Fruit fly (Drosophila melanogaster) whole organism, prepupa: Measurements from ENCODE around the gene Fum2.

Source experiments
- Blimp-1 ChIP-seq: fragments of 200-800 bp; sonication (Bioruptor generic); optimal IDR thresholded peaks from 3 replicates; lab custom pipeline; 2017; ENCODE audit warnings: missing biosample characterization, missing genetic modification characterization, mild to moderate bottlenecking, moderate library complexity, missing genetic modification reagents
- CG10631 ChIP-seq: fragments of 200-800 bp; sonication (Bioruptor generic); optimal IDR thresholded peaks from 2 replicates; lab custom pipeline; 2016; ENCODE audit warnings: missing biosample characterization, missing genetic modification characterization
- CG11294 ChIP-seq: fragments of 200-800 bp; sonication (Bioruptor generic); IDR thresholded peaks from 2 replicates; pipeline ENCODE4 v1.3.6; 2022; ENCODE audit warnings: missing biosample characterization, missing genetic modification characterization
- CG15336 ChIP-seq: fragments of 200-800 bp; sonication (Bioruptor generic); IDR thresholded peaks from 2 replicates; pipeline ENCODE4 v1.3.6; 2022; ENCODE audit warnings: missing biosample characterization, missing genetic modification characterization
- CG1621 ChIP-seq: fragments of 200-800 bp; sonication (Bioruptor generic); optimal IDR thresholded peaks from 3 replicates; lab custom pipeline; 2018; ENCODE audit warnings: missing biosample characterization, mild to moderate bottlenecking, missing genetic modification characterization
- CG3032 ChIP-seq: fragments of 200-800 bp; optimal IDR thresholded peaks from 2 replicates; lab custom pipeline; 2019; ENCODE audit warnings: missing biosample characterization, mild to moderate bottlenecking, missing genetic modification characterization, moderate library complexity
- CG32006 ChIP-seq: fragments of 200-800 bp; sonication (Bioruptor generic); optimal IDR thresholded peaks from 3 replicates; lab custom pipeline; 2017; ENCODE audit warnings: missing biosample characterization, mild to moderate bottlenecking, missing genetic modification characterization
- CG34406 ChIP-seq: fragments of 200-800 bp; sonication (Bioruptor generic); optimal IDR thresholded peaks from 3 replicates; lab custom pipeline; 2016; ENCODE audit warnings: missing biosample characterization, missing genetic modification characterization
- CG3919 ChIP-seq: fragments of 200-800 bp; sonication (Bioruptor generic); optimal IDR thresholded peaks from 3 replicates; lab custom pipeline; 2016; ENCODE audit warnings: missing biosample characterization, missing genetic modification characterization
- CG4318 ChIP-seq: fragments of 200-800 bp; sonication (Bioruptor generic); optimal IDR thresholded peaks from 3 replicates; lab custom pipeline; 2017; ENCODE audit warnings: missing biosample characterization, mild to moderate bottlenecking, missing genetic modification characterization
- CG6163 ChIP-seq: fragments of 200-800 bp; sonication (Bioruptor generic); IDR thresholded peaks from 3 replicates; pipeline ENCODE4 v1.3.6; 2022; ENCODE audit warnings: missing biosample characterization, missing genetic modification characterization
- CG6276 ChIP-seq: fragments of 200-800 bp; sonication (Bioruptor generic); optimal IDR thresholded peaks from 2 replicates; lab custom pipeline; 2017; ENCODE audit warnings: missing biosample characterization, mild to moderate bottlenecking, missing genetic modification characterization
- CG6792 ChIP-seq: fragments of 200-800 bp; sonication (Bioruptor generic); optimal IDR thresholded peaks from 3 replicates; lab custom pipeline; 2016; ENCODE audit warnings: missing biosample characterization, missing genetic modification characterization
- CG6808 ChIP-seq: fragments of 200-800 bp; sonication (Bioruptor generic); optimal IDR thresholded peaks from 3 replicates; lab custom pipeline; 2017; ENCODE audit warnings: missing biosample characterization, missing genetic modification characterization, mild to moderate bottlenecking, moderate library complexity, missing genetic modification reagents
- CG6854 ChIP-seq: fragments of 200-800 bp; sonication (Bioruptor generic); optimal IDR thresholded peaks from 2 replicates; lab custom pipeline; 2017; ENCODE audit warnings: missing biosample characterization, mild to moderate bottlenecking, missing genetic modification characterization
- CG7368 ChIP-seq: fragments of 200-800 bp; sonication (Bioruptor generic); optimal IDR thresholded peaks from 3 replicates; lab custom pipeline; 2016; ENCODE audit warnings: missing biosample characterization, missing genetic modification characterization
- CG8119 ChIP-seq: fragments of 200-800 bp; sonication (Bioruptor generic); IDR thresholded peaks from 3 replicates; pipeline ENCODE4 v1.3.6; 2022; ENCODE audit warnings: missing biosample characterization, missing genetic modification characterization
- CG8319 ChIP-seq: fragments of 200-800 bp; sonication (Bioruptor generic); optimal IDR thresholded peaks from 3 replicates; lab custom pipeline; 2016; ENCODE audit warnings: missing biosample characterization, missing genetic modification characterization
- CG9139 ChIP-seq: fragments of 200-800 bp; sonication (Bioruptor generic); optimal IDR thresholded peaks from 3 replicates; lab custom pipeline; 2017; ENCODE audit warnings: missing biosample characterization, mild to moderate bottlenecking, missing genetic modification characterization
- Eip75B ChIP-seq: fragments of 200-800 bp; sonication (Bioruptor generic); optimal IDR thresholded peaks from 3 replicates; lab custom pipeline; 2016; ENCODE audit warnings: missing biosample characterization, missing genetic modification characterization
- Eip78C ChIP-seq: fragments of 200-800 bp; sonication (Bioruptor generic); peaks from one replicate; lab custom pipeline; 2016; ENCODE audit warnings: missing biosample characterization, missing genetic modification characterization
- Ets96B ChIP-seq: fragments of 200-800 bp; optimal IDR thresholded peaks from 2 replicates; lab custom pipeline; 2019; ENCODE audit warnings: missing biosample characterization, mild to moderate bottlenecking, missing genetic modification characterization, moderate library complexity
- Gug ChIP-seq: fragments of 200-800 bp; sonication (Bioruptor generic); IDR thresholded peaks from 2 replicates; pipeline ENCODE4 v1.3.6; 2022; ENCODE audit warnings: missing biosample characterization, missing genetic modification characterization
- Hr39 ChIP-seq: fragments of 200-800 bp; sonication (Bioruptor generic); optimal IDR thresholded peaks from 2 replicates; lab custom pipeline; 2016; ENCODE audit warnings: missing biosample characterization, missing genetic modification characterization
- Hr4 ChIP-seq: fragments of 200-800 bp; sonication (Bioruptor generic); optimal IDR thresholded peaks from 3 replicates; lab custom pipeline; 2016; ENCODE audit warnings: missing biosample characterization, missing genetic modification characterization
- Lpt ChIP-seq: fragments of 200-800 bp; sonication (Bioruptor generic); optimal IDR thresholded peaks from 3 replicates; lab custom pipeline; 2016; ENCODE audit warnings: missing biosample characterization, missing genetic modification characterization
- Met ChIP-seq: fragments of 200-800 bp; sonication (Bioruptor generic); optimal IDR thresholded peaks from 3 replicates; lab custom pipeline; 2016; ENCODE audit warnings: missing biosample characterization, missing genetic modification characterization
- OdsH ChIP-seq: fragments of 200-800 bp; sonication (Bioruptor generic); optimal IDR thresholded peaks from 3 replicates; lab custom pipeline; 2016; ENCODE audit warnings: missing biosample characterization, missing genetic modification characterization
- Sox102F ChIP-seq: fragments of 200-800 bp; sonication (Bioruptor generic); optimal IDR thresholded peaks from 2 replicates; lab custom pipeline; 2016; ENCODE audit warnings: missing biosample characterization, mild to moderate bottlenecking, missing genetic modification characterization
- Sox14 ChIP-seq: fragments of 200-800 bp; sonication (Bioruptor generic); optimal IDR thresholded peaks from 3 replicates; lab custom pipeline; 2016; ENCODE audit warnings: missing biosample characterization, missing genetic modification characterization
- achi ChIP-seq: fragments of 200-800 bp; sonication (Bioruptor generic); optimal IDR thresholded peaks from 3 replicates; lab custom pipeline; 2016; ENCODE audit warnings: missing biosample characterization, missing genetic modification characterization
- acj6 ChIP-seq: fragments of 200-800 bp; sonication (Bioruptor generic); optimal IDR thresholded peaks from 3 replicates; lab custom pipeline; 2016; ENCODE audit warnings: missing biosample characterization, missing genetic modification characterization
- dsx ChIP-seq: fragments of 200-800 bp; optimal IDR thresholded peaks from 3 replicates; lab custom pipeline; 2019; ENCODE audit warnings: missing biosample characterization, mild to moderate bottlenecking, missing genetic modification characterization, moderate library complexity; ENCODE audit not compliant: poor library complexity, severe bottlenecking
- eg ChIP-seq: fragments of 200-800 bp; sonication (Bioruptor generic); IDR thresholded peaks from 3 replicates; pipeline ENCODE4 v1.3.6; 2022; ENCODE audit warnings: missing biosample characterization, missing genetic modification characterization
- esn ChIP-seq: fragments of 200-800 bp; sonication (Bioruptor generic); optimal IDR thresholded peaks from 2 replicates; lab custom pipeline; 2016; ENCODE audit warnings: missing biosample characterization, mild to moderate bottlenecking, missing genetic modification characterization, moderate library complexity
- fd85E ChIP-seq: fragments of 200-800 bp; sonication (Bioruptor generic); optimal IDR thresholded peaks from 3 replicates; lab custom pipeline; 2016; ENCODE audit warnings: missing biosample characterization, missing genetic modification characterization
- fkh ChIP-seq: fragments of 200-800 bp; sonication (Bioruptor generic); optimal IDR thresholded peaks from 3 replicates; lab custom pipeline; 2017; ENCODE audit warnings: missing biosample characterization, mild to moderate bottlenecking, missing genetic modification characterization, moderate library complexity
- net ChIP-seq: fragments of 200-800 bp; sonication (Bioruptor generic); optimal IDR thresholded peaks from 3 replicates; lab custom pipeline; 2016; ENCODE audit warnings: missing biosample characterization, missing genetic modification characterization
- pdm3 ChIP-seq: fragments of 200-800 bp; sonication (Bioruptor generic); optimal IDR thresholded peaks from 3 replicates; lab custom pipeline; 2016; ENCODE audit warnings: missing biosample characterization, missing genetic modification characterization
- salr ChIP-seq, 2 experiments: fragments of 200-800 bp; sonication (Bioruptor generic); optimal IDR thresholded peaks; 3 replicates each; lab custom pipeline; 2016 to 2018; ENCODE audit warnings: missing biosample characterization in 2 of 2, missing genetic modification characterization in 2 of 2, mild to moderate bottlenecking in 1 of 2
- ss ChIP-seq, 2 experiments: fragments of 200-800 bp; sonication (Bioruptor generic); optimal IDR thresholded peaks; 2 replicates in 1 of 2; 3 replicates in 1 of 2; lab custom pipeline; 2017 to 2018; ENCODE audit warnings: mild to moderate bottlenecking in 2 of 2, missing biosample characterization in 2 of 2, missing genetic modification characterization in 2 of 2, moderate library complexity in 1 of 2
- svp ChIP-seq: fragments of 200-800 bp; sonication (Bioruptor generic); peaks from one replicate; lab custom pipeline; 2016; ENCODE audit warnings: missing biosample characterization, missing genetic modification characterization
- topi ChIP-seq: fragments of 200-800 bp; sonication (Bioruptor generic); optimal IDR thresholded peaks from 3 replicates; lab custom pipeline; 2016; ENCODE audit warnings: missing biosample characterization, missing genetic modification characterization
- vri ChIP-seq: fragments of 200-800 bp; sonication (Bioruptor generic); optimal IDR thresholded peaks from 3 replicates; lab custom pipeline; 2016; ENCODE audit warnings: missing biosample characterization, mild to moderate bottlenecking, missing genetic modification characterization

Gene Fum2

dm6 chrX:6696467-6696866 is 14.9 kb downstream of the Fum2 start (continued):
- TF ChIP-seq vri (GFP tag; lab: Kevin White, UChicago) (peak; percentile 71), eg (GFP tag; lab: Robert Waterston, UW) (peak; percentile 82), CG1621 (peak; percentile 55), CG11294 (GFP tag; lab: Robert Waterston, UW) (peak; percentile 35; the same call in 1 of the 2 replicates), achi (GFP tag; lab: Kevin White, UChicago) (peak; percentile 73), Met (GFP tag; lab: Kevin White, UChicago) (peak; percentile 86), salr (GFP tag; optimal IDR thresholded peaks at IDR 0.05; lab: Kevin White, UChicago) (peak; percentile 25 to 33), CG6792 (GFP tag; lab: Kevin White, UChicago) (peak; percentile 84), topi (peak; percentile 82), Blimp-1 (no peak), dsx (GFP tag; lab: Kevin White, UChicago) (peak; percentile 68), Hr39 (GFP tag; lab: Kevin White, UChicago) (peak; percentile 73), CG7368 (GFP tag; lab: Kevin White, UChicago) (peak; percentile 67), CG8119 (GFP tag; lab: Robert Waterston, UW) (peak; percentile 85), Ets96B (tag; lab: Kevin White, UChicago) (peak; percentile 64), acj6 (peak; percentile 81), CG6854 (GFP tag; lab: Kevin White, UChicago) (peak; percentile 58), Gug (peak; percentile 43; the same call in 1 of the 2 replicates)

dm6 chrX:6698248-6698812 is 16.8 kb downstream of the Fum2 start, which contains the start of gene CG14440:
Gene CG14440 (minus strand): TSS chrX:6698567.
- TF ChIP-seq CG11294 (GFP tag; lab: Robert Waterston, UW) (no peak), CG10631 (GFP tag; lab: Kevin White, UChicago) (no peak), Sox14 (GFP tag; lab: Kevin White, UChicago) (no peak), acj6 (no peak), ss (GFP tag; optimal IDR thresholded peaks at IDR 0.05; lab: Kevin White, UChicago) (peak; percentile 4 to 45), esn (GFP tag; lab: Kevin White, UChicago) (no peak), CG8319 (GFP tag; lab: Kevin White, UChicago) (no peak), Blimp-1 (no peak), CG6276 (no peak), CG3032 (no peak), Hr39 (GFP tag; lab: Kevin White, UChicago) (no peak), vri (GFP tag; lab: Kevin White, UChicago) (peak; percentile 30), OdsH (no peak), CG6854 (GFP tag; lab: Kevin White, UChicago) (peak; percentile 35), svp (GFP tag; lab: Kevin White, UChicago) (no peak), CG32006 (GFP tag; lab: Kevin White, UChicago) (no peak), Eip78C (peak; percentile 16), CG9139 (no peak), fkh (GFP tag; lab: Kevin White, UChicago) (peak; percentile 68), CG1621 (peak; percentile 40), CG15336 (GFP tag; lab: Robert Waterston, UW) (0 out of 2 replicates have a peak, but pooled peaks have one; percentile 14), pdm3 (GFP tag; lab: Kevin White, UChicago) (no peak), CG6808 (GFP tag; lab: Kevin White, UChicago) (peak; percentile 15)

dm6 chrX:6699255-6699885 is 17.8 kb downstream of the Fum2 start, which contains the start of gene CG14441:
Gene CG14441 (plus strand): TSS chrX:6699508.
- peak; percentile 46 for TF ChIP-seq CG34406 (GFP tag; lab: Kevin White, UChicago)
- TF ChIP-seq CG6854 (GFP tag; lab: Kevin White, UChicago): peak; percentile 55
- no peak for TF ChIP-seq CG4318 (GFP tag; lab: Kevin White, UChicago)
- peak; percentile 37 for TF ChIP-seq Hr4 (GFP tag; lab: Kevin White, UChicago)
- TF ChIP-seq CG6163 (GFP tag; lab: Robert Waterston, UW): peak; percentile 54; the same call in 1 of the 3 replicates
- TF ChIP-seq vri (GFP tag; lab: Kevin White, UChicago): peak; percentile 62
- peak; percentile 93 for TF ChIP-seq Eip78C
- TF ChIP-seq Lpt (GFP tag; lab: Kevin White, UChicago): no peak
- no peak for TF ChIP-seq CG8319 (GFP tag; lab: Kevin White, UChicago)
- peak; percentile 68 for TF ChIP-seq CG15336 (GFP tag; lab: Robert Waterston, UW)
- TF ChIP-seq Ets96B (tag; lab: Kevin White, UChicago): peak; percentile 37
- peak; percentile 61 for TF ChIP-seq CG3919
- TF ChIP-seq Eip75B (GFP tag; lab: Kevin White, UChicago): peak; percentile 23
- TF ChIP-seq fd85E: no peak
- peak; percentile 77 for TF ChIP-seq Sox102F (GFP tag; lab: Kevin White, UChicago)
- peak; percentile 71 for TF ChIP-seq net (GFP tag; lab: Kevin White, UChicago)
- peak; percentile 69 for TF ChIP-seq topi
- no peak for TF ChIP-seq salr (GFP tag; optimal IDR thresholded peaks at IDR 0.05; lab: Kevin White, UChicago)
- TF ChIP-seq CG7368 (GFP tag; lab: Kevin White, UChicago): peak; percentile 13
- peak; percentile 43 for TF ChIP-seq CG3032
- peak; percentile 68 for TF ChIP-seq dsx (GFP tag; lab: Kevin White, UChicago)
- TF ChIP-seq CG6276: peak; percentile 18
